Worm (Caenorhabditis elegans) whole organism, dauer: ENCODE measurements around the gene ule-5.

Experiments
- unc-62 ChIP-seq: sonication (generic microtip); optimal IDR thresholded peaks from 2 replicates; lab custom pipeline; 2017; ENCODE audit warnings: missing biosample characterization, missing genetic modification reagents, missing genetic modification characterization

ule-5 gene

DNA sequence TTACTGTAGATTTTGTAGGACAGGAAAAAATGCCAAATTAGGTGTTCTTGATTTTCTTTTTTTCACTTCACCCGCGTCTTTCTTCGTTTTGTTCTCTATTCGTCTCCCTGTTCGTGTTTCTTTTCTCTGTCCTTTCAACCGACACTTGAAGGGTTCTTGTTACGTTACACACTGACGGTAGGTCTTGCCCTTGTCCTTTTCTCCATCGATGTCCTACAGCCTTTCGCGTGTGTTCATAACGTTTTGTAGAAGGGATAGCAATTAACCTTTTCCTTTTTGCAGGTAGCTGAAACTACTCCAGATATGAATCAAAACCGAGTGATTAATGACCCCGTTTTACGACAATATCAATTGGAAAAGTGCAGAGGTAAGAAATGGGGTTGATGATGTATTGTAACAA is 41.2 kb downstream of the ule-5 start, which contains the start of gene F55G7.1:
Gene F55G7.1, plus strand, starts transcription at position 276 of the 400 bp plus-strand sequence.
- TF ChIP-seq unc-62 (GFP tag; lab: Kevin White, UChicago), result no peak

DNA sequence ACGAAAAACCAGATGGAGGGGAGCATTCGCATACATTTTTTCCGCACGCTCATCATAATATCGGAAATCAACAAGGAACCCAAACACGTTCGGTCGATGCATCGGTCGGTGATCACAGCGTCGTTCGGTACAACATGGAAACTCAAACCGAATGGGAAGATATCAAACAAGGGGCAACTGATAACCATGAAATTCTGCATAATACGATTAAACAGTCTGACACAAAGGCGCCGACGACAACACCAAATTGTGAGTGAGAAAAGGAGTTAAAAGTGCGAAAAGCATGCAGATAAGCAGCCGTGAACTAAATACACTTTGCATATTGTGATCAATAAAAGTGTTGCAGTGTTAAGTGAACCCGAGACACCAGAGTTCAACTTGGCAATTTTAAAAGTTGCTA is 42.3 kb downstream of the ule-5 start:
- no peak for TF ChIP-seq unc-62 (GFP tag; lab: Kevin White, UChicago)

DNA sequence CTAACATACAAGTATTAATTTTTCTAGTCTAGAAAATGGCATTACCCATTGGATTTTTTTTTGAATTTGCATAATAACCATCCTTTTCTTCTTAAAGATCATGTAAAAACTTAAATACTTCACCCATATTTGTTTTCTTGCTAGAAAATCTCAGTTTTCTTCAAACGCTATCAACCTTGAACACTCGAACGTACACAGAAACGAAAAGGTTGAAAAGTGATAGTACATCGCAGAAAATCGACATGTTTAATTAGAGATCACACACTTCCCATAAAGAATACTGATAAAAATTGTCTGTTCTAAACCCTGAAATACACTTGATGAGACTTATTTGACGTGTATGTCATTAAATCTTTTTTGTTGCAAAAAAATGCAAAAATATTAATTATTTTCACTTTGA is 44.7 kb downstream of the ule-5 start, which contains the start of gene F55G7.4:
Gene F55G7.4, plus strand, starts transcription at position 301 of the 400 bp plus-strand sequence.
- no peak for TF ChIP-seq unc-62 (GFP tag; lab: Kevin White, UChicago)

DNA sequence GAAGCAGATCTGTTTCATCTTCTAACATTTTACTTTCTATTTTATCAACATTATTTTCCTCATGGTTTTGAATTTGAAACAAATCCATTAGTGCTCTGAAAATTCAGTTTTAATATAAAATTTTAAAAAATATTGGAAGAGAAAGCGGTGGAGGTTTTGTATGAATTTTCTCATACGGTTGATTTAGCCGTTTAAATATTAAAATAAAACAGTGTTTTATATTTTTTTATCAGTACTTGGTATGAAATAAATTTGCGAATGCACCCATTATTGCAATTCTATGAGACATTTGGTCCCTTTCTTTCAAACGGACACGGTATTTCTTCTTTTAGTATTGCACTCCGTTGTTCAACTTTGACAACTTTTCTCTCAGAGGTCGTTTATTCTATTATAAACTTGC is 48.6 kb downstream of the ule-5 start, which contains the start of gene dot-1.4:
Gene dot-1.4, minus strand, starts transcription at position 101 of the 400 bp plus-strand sequence.
- no peak for TF ChIP-seq unc-62 (GFP tag; lab: Kevin White, UChicago)

DNA sequence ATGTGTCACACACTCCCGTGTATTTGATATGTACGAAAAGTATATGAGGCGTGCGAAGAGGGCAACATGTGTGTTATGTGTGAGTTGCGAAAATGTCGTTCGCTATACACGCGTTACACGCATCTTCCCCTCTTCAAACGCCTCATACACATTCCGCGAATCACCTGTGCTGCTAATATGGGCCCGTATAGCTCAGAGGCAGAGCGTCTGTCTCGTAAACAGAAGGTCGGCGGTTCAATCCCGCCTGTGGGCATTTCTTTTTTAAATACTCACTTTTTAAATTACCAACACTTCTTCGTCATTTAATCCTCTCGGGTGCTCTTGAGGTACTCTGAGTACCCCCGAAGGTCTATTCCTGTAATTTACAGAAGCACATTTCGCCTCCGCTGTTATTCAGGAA is 50.6 kb downstream of the ule-5 start:
- no peak for TF ChIP-seq unc-62 (GFP tag; lab: Kevin White, UChicago)
